Fruit fly (Drosophila melanogaster): ENCODE measurements around the gene C1GalTA.

C1GalTA gene

DNA sequence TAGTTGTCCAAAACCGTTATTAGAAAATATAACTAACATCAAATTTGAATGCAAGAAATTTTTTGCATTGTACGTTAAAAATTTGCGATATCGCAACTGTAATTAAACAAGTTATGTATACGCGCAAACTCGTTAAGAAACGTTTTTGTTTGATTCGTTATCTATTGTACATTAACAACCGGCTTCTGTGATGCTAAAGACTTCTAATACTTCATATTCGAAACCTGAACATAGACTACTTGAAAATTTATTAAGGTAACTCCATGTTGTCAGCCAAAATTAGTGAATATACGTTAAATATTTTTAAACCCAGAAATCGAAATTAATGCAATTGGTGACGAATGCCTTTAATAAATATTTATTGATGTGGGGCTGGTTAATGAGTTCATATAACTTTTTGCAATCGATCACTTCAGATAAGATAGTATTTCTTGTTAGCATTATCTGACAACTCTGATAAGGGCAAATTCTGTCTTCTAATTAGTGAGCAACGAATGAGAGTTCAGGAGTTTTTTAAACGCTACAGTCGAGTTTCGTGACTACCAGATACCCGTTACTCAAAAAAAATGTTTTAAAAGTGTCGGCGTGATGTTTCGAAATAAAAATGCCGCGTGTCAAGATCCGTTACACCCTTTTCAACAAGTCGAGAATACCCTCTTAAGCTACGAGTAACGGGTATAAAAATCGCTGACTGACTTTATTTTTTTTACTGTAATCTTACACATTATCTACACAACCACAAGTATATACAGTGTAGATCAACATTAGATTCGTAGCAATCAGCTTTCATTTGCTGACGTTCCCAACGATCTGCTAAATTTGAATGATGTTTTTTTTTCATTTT, 1.4 kb upstream of the C1GalTA start (continued):
- TF ChIP-seq GATAe (GFP tag; conservative IDR thresholded peaks at IDR 0.05) = peak; percentile 44; the same call in 1 of the 2 replicates
- no peak for TF ChIP-seq klu (GFP tag; IDR thresholded peaks at IDR 0.05)
- TF ChIP-seq luna (GFP tag; optimal IDR thresholded peaks at IDR 0.05) = no peak
- TF ChIP-seq dysf (GFP tag; IDR thresholded peaks at IDR 0.05) = no peak
- TF ChIP-seq NC2α (GFP tag; optimal IDR thresholded peaks at IDR 0.05) = peak; percentile 7
- TF ChIP-seq Ada2b (GFP tag; IDR thresholded peaks at IDR 0.05) = peak; percentile 27; the same call in 1 of the 2 replicates
- TF ChIP-seq E2f1 (GFP tag; IDR thresholded peaks at IDR 0.05) = peak; percentile 34; the same call in 1 of the 2 replicates
- TF ChIP-seq CG7357 (GFP tag; IDR thresholded peaks at IDR 0.05) = no peak
- TF ChIP-seq CG17612 (GFP tag; IDR thresholded peaks at IDR 0.05) = no peak
- TF ChIP-seq CG10366 (GFP tag; IDR thresholded peaks at IDR 0.05) = peak; percentile 31
- TF ChIP-seq Mad (GFP tag; optimal IDR thresholded peaks at IDR 0.05) = peak; percentile 1
- no peak for TF ChIP-seq CG8359 (GFP tag; optimal IDR thresholded peaks at IDR 0.05; ENCODE audit: borderline replicate concordance)
- peak; percentile 39 for TF ChIP-seq CG9876 (GFP tag; optimal IDR thresholded peaks at IDR 0.05)
- TF ChIP-seq Med (GFP tag) = peak; percentile 93
- no peak for TF ChIP-seq CG6854 (GFP tag; optimal IDR thresholded peaks at IDR 0.05)
- no peak for TF ChIP-seq fd3F (GFP tag; optimal IDR thresholded peaks at IDR 0.05)
- TF ChIP-seq yki (optimal IDR thresholded peaks at IDR 0.05) = no peak
- TF ChIP-seq so (GFP tag; IDR thresholded peaks at IDR 0.05) = no peak
- peak; percentile 65 for TF ChIP-seq CG9932 (GFP tag; IDR thresholded peaks at IDR 0.05)
- TF ChIP-seq CG10431 (GFP tag; optimal IDR thresholded peaks at IDR 0.05) = no peak
- peak; percentile 28 for TF ChIP-seq Hsf (GFP tag; optimal IDR thresholded peaks at IDR 0.05)
- TF ChIP-seq CG7372 (GFP tag; IDR thresholded peaks at IDR 0.05) = no peak; the same call in 1 of the 2 replicates
- TF ChIP-seq Eip74EF (GFP tag; optimal IDR thresholded peaks at IDR 0.05) = no peak
- TF ChIP-seq Drgx (GFP tag; IDR thresholded peaks at IDR 0.05) = peak; percentile 77
- TF ChIP-seq ap (GFP tag; IDR thresholded peaks at IDR 0.05) = no peak
- TF ChIP-seq CG34376 (GFP tag; optimal IDR thresholded peaks at IDR 0.05) = peak; percentile 30
- 0 out of 2 replicates have a peak, but pooled peaks have one; percentile 26 for TF ChIP-seq CG4730 (GFP tag; IDR thresholded peaks at IDR 0.05)
- peak; percentile 42 for TF ChIP-seq NC2β (GFP tag; optimal IDR thresholded peaks at IDR 0.05)
- peak; percentile 24 for TF ChIP-seq Sox102F (GFP tag; optimal IDR thresholded peaks at IDR 0.05)
- no peak for TF ChIP-seq peb (GFP tag; IDR thresholded peaks at IDR 0.05)
- no peak for TF ChIP-seq trh (GFP tag; optimal IDR thresholded peaks at IDR 0.05)
- TF ChIP-seq esg (GFP tag; conservative IDR thresholded peaks at IDR 0.05) = no peak; the same call in 1 of the 2 replicates
- TF ChIP-seq chif (GFP tag; optimal IDR thresholded peaks at IDR 0.05) = peak in 1 of 2 experiments; percentile 52
- no peak for TF ChIP-seq CG30020 (tag; optimal IDR thresholded peaks at IDR 0.05)
- no peak for TF ChIP-seq pita (GFP tag; optimal IDR thresholded peaks at IDR 0.05)
- no peak for TF ChIP-seq unc-4 (GFP tag; IDR thresholded peaks at IDR 0.05; ENCODE audit: partially characterized antibody)
- peak; percentile 42 for TF ChIP-seq CG8388 (GFP tag; optimal IDR thresholded peaks at IDR 0.05)
- no peak for TF ChIP-seq CG2116 (GFP tag; optimal IDR thresholded peaks at IDR 0.05)
- no peak for TF ChIP-seq Atf3 (GFP tag; optimal IDR thresholded peaks at IDR 0.05)
- TF ChIP-seq scrt (GFP tag; optimal IDR thresholded peaks at IDR 0.05) = no peak
- peak; percentile 7 for TF ChIP-seq CG13296 (GFP tag; optimal IDR thresholded peaks at IDR 0.05)
- TF ChIP-seq aop (GFP tag; IDR thresholded peaks at IDR 0.05) = no peak
- peak; percentile 26 for TF ChIP-seq Elba2 (GFP tag; optimal IDR thresholded peaks at IDR 0.05)
- peak; percentile 17 for TF ChIP-seq CG13894 (tag; optimal IDR thresholded peaks at IDR 0.05)
- no peak for TF ChIP-seq Lpt (GFP tag; optimal IDR thresholded peaks at IDR 0.05)
- TF ChIP-seq Dip2 (GFP tag; IDR thresholded peaks at IDR 0.05) = no peak
- no peak for TF ChIP-seq CG10462 (GFP tag; optimal IDR thresholded peaks at IDR 0.05)
- no peak for TF ChIP-seq pan (optimal IDR thresholded peaks at IDR 0.05)
- peak in 1 of 2 experiments; percentile 59 for TF ChIP-seq pan (GFP tag; optimal IDR thresholded peaks at IDR 0.05 in 1 of 2, IDR thresholded peaks at IDR 0.05 in 1 of 2)
- TF ChIP-seq Myb (GFP tag; optimal IDR thresholded peaks at IDR 0.05) = peak; percentile 91

All from whole organism, embryonic.